Fruit fly (Drosophila melanogaster): Measurements from ENCODE around the gene Hsp68.

Hsp68 gene

dm6 chr3R:24106059-24106631, 49.0 kb upstream of the Hsp68 start (continued):
- TF ChIP-seq tap (tag; optimal IDR thresholded peaks at IDR 0.05): peak; percentile 47
- peak; percentile 17 for TF ChIP-seq CG1529 (GFP tag; optimal IDR thresholded peaks at IDR 0.05)
- no peak for TF ChIP-seq fd102C (GFP tag; optimal IDR thresholded peaks at IDR 0.05)
- peak; percentile 62 for TF ChIP-seq CG30403 (GFP tag; optimal IDR thresholded peaks at IDR 0.05)
- TF ChIP-seq aop (GFP tag; IDR thresholded peaks at IDR 0.05): no peak
- TF ChIP-seq CG14441 (GFP tag; IDR thresholded peaks at IDR 0.05): no peak
- TF ChIP-seq Hmx (GFP tag; optimal IDR thresholded peaks at IDR 0.05): no peak
- no peak for TF ChIP-seq CG11696 (GFP tag; IDR thresholded peaks at IDR 0.05)
- TF ChIP-seq gt (GFP tag; IDR thresholded peaks at IDR 0.05): no peak
- TF ChIP-seq C15 (GFP tag; IDR thresholded peaks at IDR 0.05): no peak
- no peak for TF ChIP-seq CG7745 (tag; optimal IDR thresholded peaks at IDR 0.05)
- no peak for TF ChIP-seq Taf1 (GFP tag; IDR thresholded peaks at IDR 0.05)
- TF ChIP-seq CrebB (tag; optimal IDR thresholded peaks at IDR 0.05): no peak
- TF ChIP-seq ranshi (GFP tag; IDR thresholded peaks at IDR 0.05): no peak
- TF ChIP-seq CG43689 (GFP tag; IDR thresholded peaks at IDR 0.05): no peak
- no peak for TF ChIP-seq D (optimal IDR thresholded peaks at IDR 0.05)
- TF ChIP-seq D (GFP tag; optimal IDR thresholded peaks at IDR 0.05): peak; percentile 30
- TF ChIP-seq Kr (GFP tag; optimal IDR thresholded peaks at IDR 0.05): no peak
- TF ChIP-seq CG10462 (GFP tag; optimal IDR thresholded peaks at IDR 0.05): no peak
- TF ChIP-seq CG34422 (GFP tag; IDR thresholded peaks at IDR 0.05): no peak
- no peak for TF ChIP-seq Elba2 (GFP tag; optimal IDR thresholded peaks at IDR 0.05)
- TF ChIP-seq CG13775 (GFP tag; optimal IDR thresholded peaks at IDR 0.05): peak; percentile 28
- peak; percentile 18 for TF ChIP-seq CHES-1-like (GFP tag; optimal IDR thresholded peaks at IDR 0.05)
- no peak for TF ChIP-seq Tbp (GFP tag; optimal IDR thresholded peaks at IDR 0.05)
- peak; percentile 57 for TF ChIP-seq unpg (GFP tag; optimal IDR thresholded peaks at IDR 0.05)
- peak; percentile 21 for TF ChIP-seq Abd-B (GFP tag; optimal IDR thresholded peaks at IDR 0.05)
- TF ChIP-seq dati (GFP tag; IDR thresholded peaks at IDR 0.05): no peak
- peak; percentile 7 for TF ChIP-seq tio (GFP tag; optimal IDR thresholded peaks at IDR 0.05)
- TF ChIP-seq rib (GFP tag; IDR thresholded peaks at IDR 0.05): no peak
- TF ChIP-seq CG7987 (GFP tag; optimal IDR thresholded peaks at IDR 0.05): no peak
- TF ChIP-seq CG18476 (GFP tag; optimal IDR thresholded peaks at IDR 0.05): peak; percentile 64
- no peak for TF ChIP-seq CG8359 (GFP tag; optimal IDR thresholded peaks at IDR 0.05; ENCODE audit: borderline replicate concordance)
- TF ChIP-seq inv (GFP tag; IDR thresholded peaks at IDR 0.05; ENCODE audit: partially characterized antibody): no peak
- TF ChIP-seq CG30020 (tag; optimal IDR thresholded peaks at IDR 0.05): no peak
- TF ChIP-seq zf30C (GFP tag; optimal IDR thresholded peaks at IDR 0.05): no peak
- no peak for TF ChIP-seq mld (GFP tag; IDR thresholded peaks at IDR 0.05; ENCODE audit: partially characterized antibody)
- peak; percentile 47 for TF ChIP-seq ATbp (GFP tag; optimal IDR thresholded peaks at IDR 0.05)
- TF ChIP-seq Hey (tag; optimal IDR thresholded peaks at IDR 0.05): no peak
- TF ChIP-seq sna (GFP tag; IDR thresholded peaks at IDR 0.05; ENCODE audit: partially characterized antibody): no peak
- no peak for TF ChIP-seq klu (GFP tag; IDR thresholded peaks at IDR 0.05)
- no peak for TF ChIP-seq NFAT (GFP tag; IDR thresholded peaks at IDR 0.05)
- TF ChIP-seq CG11093 (GFP tag; IDR thresholded peaks at IDR 0.05): no peak
- TF ChIP-seq TFAM (GFP tag; optimal IDR thresholded peaks at IDR 0.05): no peak
- peak; percentile 10 for TF ChIP-seq CG12219 (GFP tag; optimal IDR thresholded peaks at IDR 0.05)
- TF ChIP-seq CG4617 (GFP tag; optimal IDR thresholded peaks at IDR 0.05; ENCODE audit: borderline replicate concordance): peak; percentile 11
- no peak for TF ChIP-seq Ravus (GFP tag; IDR thresholded peaks at IDR 0.05)
- no peak for TF ChIP-seq Sin3A (optimal IDR thresholded peaks at IDR 0.05)
- TF ChIP-seq HHEX (GFP tag; optimal IDR thresholded peaks at IDR 0.05): peak; percentile 28
- no peak for TF ChIP-seq CG4360 (GFP tag; IDR thresholded peaks at IDR 0.05)
- TF ChIP-seq ab (GFP tag; optimal IDR thresholded peaks at IDR 0.05): no peak
- TF ChIP-seq CG8281 (tag; optimal IDR thresholded peaks at IDR 0.05): no peak
- no peak for TF ChIP-seq Awh (GFP tag; IDR thresholded peaks at IDR 0.05)

All from whole organism, embryonic.